Fruit fly (Drosophila melanogaster) whole organism, adult: ENCODE data around the gene CG12991.

ENCODE experiments used
- CG11617 ChIP-seq: fragments of 200-800 bp; sonication (Bioruptor generic); optimal IDR thresholded peaks from 2 replicates; lab custom pipeline; 2017; ENCODE audit warnings: mild to moderate bottlenecking, missing biosample characterization, missing genetic modification reagents, missing genetic modification characterization
- CG12768 ChIP-seq: fragments of 200-800 bp; sonication (Bioruptor generic); optimal IDR thresholded peaks from 2 replicates; lab custom pipeline; 2017; ENCODE audit warnings: missing biosample characterization, missing genetic modification characterization, mild to moderate bottlenecking, moderate library complexity, missing genetic modification reagents
- CG14711 ChIP-seq: fragments of 200-800 bp; sonication (Bioruptor generic); optimal IDR thresholded peaks from 2 replicates; lab custom pipeline; 2018; ENCODE audit warnings: missing biosample characterization, mild to moderate bottlenecking, missing genetic modification characterization, moderate library complexity
- CG1620 ChIP-seq: fragments of 200-800 bp; sonication (Bioruptor generic); optimal IDR thresholded peaks from 2 replicates; lab custom pipeline; 2016; ENCODE audit warnings: missing biosample characterization, missing genetic modification characterization
- CG33017 ChIP-seq: fragments of 200-800 bp; sonication (Bioruptor generic); optimal IDR thresholded peaks from 2 replicates; lab custom pipeline; 2018; ENCODE audit warnings: missing biosample characterization, mild to moderate bottlenecking, missing genetic modification characterization, moderate library complexity
- CG5204 ChIP-seq: fragments of 200-800 bp; sonication (Bioruptor generic); optimal IDR thresholded peaks from 2 replicates; lab custom pipeline; 2016; ENCODE audit warnings: missing biosample characterization, missing genetic modification characterization
- CG7045 ChIP-seq: fragments of 200-800 bp; sonication (Bioruptor generic); optimal IDR thresholded peaks from 2 replicates; lab custom pipeline; 2017; ENCODE audit warnings: missing biosample characterization, mild to moderate bottlenecking, missing genetic modification characterization
- CG7101 ChIP-seq: fragments of 200-800 bp; sonication (Bioruptor generic); optimal IDR thresholded peaks from 2 replicates; lab custom pipeline; 2018; ENCODE audit warnings: missing biosample characterization, mild to moderate bottlenecking, missing genetic modification characterization, moderate library complexity
- Clk ChIP-seq: fragments of 200-800 bp; sonication (Bioruptor generic); optimal IDR thresholded peaks from 2 replicates; lab custom pipeline; 2017; ENCODE audit warnings: missing biosample characterization, missing genetic modification characterization
- Crg-1 ChIP-seq: fragments of 200-800 bp; sonication (Bioruptor generic); optimal IDR thresholded peaks from 2 replicates; lab custom pipeline; 2016; ENCODE audit warnings: missing biosample characterization, missing genetic modification characterization
- Hr96 ChIP-seq: fragments of 200-800 bp; sonication (Bioruptor generic); optimal IDR thresholded peaks from 2 replicates; lab custom pipeline; 2016; ENCODE audit warnings: missing biosample characterization, missing genetic modification characterization
- Mnt ChIP-seq: fragments of 200-800 bp; sonication (Bioruptor generic); optimal IDR thresholded peaks from 2 replicates; lab custom pipeline; 2016; ENCODE audit warnings: missing biosample characterization, mild to moderate bottlenecking, missing genetic modification characterization
- bab1 ChIP-seq: fragments of 200-800 bp; sonication (Bioruptor generic); optimal IDR thresholded peaks from 3 replicates; lab custom pipeline; 2019; ENCODE audit warnings: missing biosample characterization, mild to moderate bottlenecking, missing genetic modification characterization, moderate library complexity
- cic ChIP-seq: fragments of 200-800 bp; sonication (Bioruptor generic); optimal IDR thresholded peaks from 2 replicates; lab custom pipeline; 2017; ENCODE audit warnings: missing biosample characterization, mild to moderate bottlenecking, missing genetic modification characterization, moderate library complexity
- cnc ChIP-seq, 2 experiments: fragments of >200 bp; optimal IDR thresholded peaks; 2 replicates each; lab custom pipeline; 2017
- kay ChIP-seq: fragments of 200-800 bp; sonication (Bioruptor generic); peaks from one replicate; lab custom pipeline; 2016; ENCODE audit warnings: missing biosample characterization, missing genetic modification characterization, borderline replicate concordance
- ovo ChIP-seq: fragments of 200-800 bp; sonication (Bioruptor generic); optimal IDR thresholded peaks from 2 replicates; lab custom pipeline; 2016; ENCODE audit warnings: missing biosample characterization, missing genetic modification characterization
- pad ChIP-seq: fragments of 200-800 bp; sonication (Bioruptor generic); optimal IDR thresholded peaks from 3 replicates; lab custom pipeline; 2017; ENCODE audit warnings: missing biosample characterization, missing genetic modification characterization, mild to moderate bottlenecking, moderate library complexity, missing genetic modification reagents
- tj ChIP-seq: fragments of 200-800 bp; sonication (Bioruptor generic); optimal IDR thresholded peaks from 3 replicates; lab custom pipeline; 2017; ENCODE audit warnings: missing biosample characterization, mild to moderate bottlenecking, missing genetic modification characterization, moderate library complexity
- toe ChIP-seq: fragments of 200-800 bp; sonication (Bioruptor generic); optimal IDR thresholded peaks from 2 replicates; lab custom pipeline; 2016; ENCODE audit warnings: missing biosample characterization, missing genetic modification characterization

Gene CG12991

dm6 chrX:17555139-17555538, 24.5 kb upstream of the CG12991 start:
- no peak for TF ChIP-seq Mnt (GFP tag; lab: Kevin White, UChicago)
- TF ChIP-seq cnc (optimal IDR thresholded peaks at IDR 0.05; lab: Kevin White, UChicago) = no peak
- TF ChIP-seq tj = no peak
- no peak for TF ChIP-seq toe (GFP tag; lab: Kevin White, UChicago)
- TF ChIP-seq CG7045 (GFP tag; lab: Kevin White, UChicago) = no peak
- TF ChIP-seq bab1 = no peak
- TF ChIP-seq CG5204 (GFP tag; lab: Kevin White, UChicago) = no peak
- no peak for TF ChIP-seq Clk (GFP tag; lab: Kevin White, UChicago)
- no peak for TF ChIP-seq CG7101 (tag; lab: Kevin White, UChicago)
- TF ChIP-seq kay (GFP tag; lab: Kevin White, UChicago) = no peak

- TF ChIP-seq ovo (GFP tag; lab: Kevin White, UChicago) (no peak), CG12768 (GFP tag; lab: Kevin White, UChicago) (no peak), CG33017 (tag; lab: Kevin White, UChicago) (no peak), CG14711 (tag; lab: Kevin White, UChicago) (no peak)
Observed at dm6 chrX:17558708-17559107, 21.0 kb upstream of the CG12991 start.

- TF ChIP-seq toe (GFP tag; lab: Kevin White, UChicago) = no peak
- TF ChIP-seq CG12768 (GFP tag; lab: Kevin White, UChicago) = no peak
- no peak for TF ChIP-seq CG14711 (tag; lab: Kevin White, UChicago)
- TF ChIP-seq pad = no peak
- TF ChIP-seq tj = no peak
- TF ChIP-seq cic = no peak
- TF ChIP-seq Hr96 (GFP tag; lab: Kevin White, UChicago) = no peak
- TF ChIP-seq CG7045 (GFP tag; lab: Kevin White, UChicago) = no peak
- TF ChIP-seq bab1 = no peak
Observed at dm6 chrX:17561130-17561942, 18.3 kb upstream of the CG12991 start, which contains the start of gene CG43658. Gene CG43658, minus strand, starts transcription at chrX:17561180.

- no peak for TF ChIP-seq bab1
- no peak for TF ChIP-seq CG33017 (tag; lab: Kevin White, UChicago)
- TF ChIP-seq toe (GFP tag; lab: Kevin White, UChicago) = peak; percentile 6
- TF ChIP-seq CG14711 (tag; lab: Kevin White, UChicago) = no peak
- TF ChIP-seq CG12768 (GFP tag; lab: Kevin White, UChicago) = no peak
- no peak for TF ChIP-seq cnc (optimal IDR thresholded peaks at IDR 0.05; lab: Kevin White, UChicago)
- peak; percentile 52 for TF ChIP-seq Hr96 (GFP tag; lab: Kevin White, UChicago)
- TF ChIP-seq pad = peak; percentile 24
- TF ChIP-seq CG7101 (tag; lab: Kevin White, UChicago) = no peak
- TF ChIP-seq tj = no peak
- TF ChIP-seq CG11617 (GFP tag; lab: Kevin White, UChicago) = no peak
Observed at dm6 chrX:17561943-17562313, 17.7 kb upstream of the CG12991 start.

dm6 chrX:17562585-17562984, 17.1 kb upstream of the CG12991 start:
- TF ChIP-seq CG14711 (tag; lab: Kevin White, UChicago) (no peak), toe (GFP tag; lab: Kevin White, UChicago) (no peak), bab1 (no peak), CG7101 (tag; lab: Kevin White, UChicago) (no peak), CG5204 (GFP tag; lab: Kevin White, UChicago) (no peak), cnc (optimal IDR thresholded peaks at IDR 0.05; lab: Kevin White, UChicago) (no peak), Clk (GFP tag; lab: Kevin White, UChicago) (no peak), CG12768 (GFP tag; lab: Kevin White, UChicago) (no peak), CG11617 (GFP tag; lab: Kevin White, UChicago) (no peak), Mnt (GFP tag; lab: Kevin White, UChicago) (no peak), CG7045 (GFP tag; lab: Kevin White, UChicago) (no peak), kay (GFP tag; lab: Kevin White, UChicago) (no peak), ovo (GFP tag; lab: Kevin White, UChicago) (no peak), tj (no peak), Hr96 (GFP tag; lab: Kevin White, UChicago) (no peak), cic (no peak), Crg-1 (GFP tag; lab: Kevin White, UChicago) (no peak), pad (no peak), CG1620 (no peak), CG33017 (tag; lab: Kevin White, UChicago) (no peak)

dm6 chrX:17566128-17566527, 13.5 kb upstream of the CG12991 start:
- TF ChIP-seq cnc (optimal IDR thresholded peaks at IDR 0.05; lab: Kevin White, UChicago) (no peak), CG14711 (tag; lab: Kevin White, UChicago) (no peak), tj (no peak), CG7101 (tag; lab: Kevin White, UChicago) (no peak), cic (no peak), ovo (GFP tag; lab: Kevin White, UChicago) (no peak), bab1 (no peak), CG12768 (GFP tag; lab: Kevin White, UChicago) (no peak)

- no peak for TF ChIP-seq toe (GFP tag; lab: Kevin White, UChicago)
- no peak for TF ChIP-seq Hr96 (GFP tag; lab: Kevin White, UChicago)
- no peak for TF ChIP-seq CG12768 (GFP tag; lab: Kevin White, UChicago)
- TF ChIP-seq CG5204 (GFP tag; lab: Kevin White, UChicago) = no peak
- no peak for TF ChIP-seq ovo (GFP tag; lab: Kevin White, UChicago)
- no peak for TF ChIP-seq CG11617 (GFP tag; lab: Kevin White, UChicago)
- no peak for TF ChIP-seq CG14711 (tag; lab: Kevin White, UChicago)
- no peak for TF ChIP-seq CG1620
- no peak for TF ChIP-seq pad
- TF ChIP-seq CG33017 (tag; lab: Kevin White, UChicago) = no peak
- no peak for TF ChIP-seq bab1
- no peak for TF ChIP-seq cnc (optimal IDR thresholded peaks at IDR 0.05; lab: Kevin White, UChicago)
- TF ChIP-seq Mnt (GFP tag; lab: Kevin White, UChicago) = no peak
Observed at dm6 chrX:17569128-17569527, 10.5 kb upstream of the CG12991 start, which contains the start of gene ppk23. Gene ppk23, minus strand, starts transcription at chrX:17569228.
